Worm (Caenorhabditis elegans) whole organism, young adult: Measurements from ENCODE around the gene seld-1.

Experiments used
- D2030.7 ChIP-seq: fragments of 200-800 bp; sonication (Bioruptor generic); IDR thresholded peaks from 2 replicates; pipeline ENCODE4 v1.3.6; 2022; ENCODE audit warnings: missing genetic modification reagents, missing genetic modification characterization, missing compliant biosample characterization
- F22D6.2 ChIP-seq: sonication (generic microtip); optimal IDR thresholded peaks from 2 replicates; lab custom pipeline; 2016; ENCODE audit warnings: mild to moderate bottlenecking, missing genetic modification characterization, missing compliant biosample characterization
- aptf-3 ChIP-seq: fragments of 200-800 bp; sonication (Bioruptor generic); IDR thresholded peaks from 2 replicates; pipeline ENCODE4 v1.3.6; 2022; ENCODE audit warnings: missing genetic modification characterization, missing compliant biosample characterization
- athp-1 ChIP-seq: sonication (generic microtip); optimal IDR thresholded peaks from 2 replicates; lab custom pipeline; 2017; ENCODE audit warnings: mild to moderate bottlenecking, missing genetic modification characterization, missing compliant biosample characterization
- ceh-27 ChIP-seq: fragments of 200-800 bp; sonication (Bioruptor generic); optimal IDR thresholded peaks from 2 replicates; lab custom pipeline; 2018; ENCODE audit warnings: mild to moderate bottlenecking, missing genetic modification characterization, moderate library complexity, missing compliant biosample characterization
- ceh-40 ChIP-seq: fragments of 200-800 bp; sonication (Bioruptor generic); IDR thresholded peaks from 2 replicates; pipeline ENCODE4 v1.3.6; 2022; ENCODE audit warnings: missing genetic modification characterization, missing compliant biosample characterization
- ceh-91 ChIP-seq: fragments of 200-800 bp; sonication (Bioruptor generic); IDR thresholded peaks from 2 replicates; pipeline ENCODE4 v1.3.6; 2022; ENCODE audit warnings: missing genetic modification reagents, missing genetic modification characterization, missing compliant biosample characterization
- dpl-1 ChIP-seq: fragments of 150-350 bp; optimal IDR thresholded peaks from 2 replicates; lab custom pipeline; 2014; ENCODE audit warnings: missing biosample characterization, missing genetic modification reagents, missing genetic modification characterization
- egl-18 ChIP-seq: fragments of 200-800 bp; sonication (Bioruptor generic); IDR thresholded peaks from 2 replicates; pipeline ENCODE4 v1.3.6; 2022; ENCODE audit warnings: missing genetic modification reagents, missing genetic modification characterization, missing compliant biosample characterization
- madf-8 ChIP-seq: fragments of 200-800 bp; sonication (Bioruptor generic); conservative IDR thresholded peaks from 2 replicates; pipeline ENCODE4 v1.3.6; 2022; ENCODE audit warnings: missing genetic modification reagents, missing genetic modification characterization, missing compliant biosample characterization
- nfya-1 ChIP-seq: sonication (generic microtip); optimal IDR thresholded peaks from 2 replicates; lab custom pipeline; 2017; ENCODE audit warnings: antibody characterized with exemption, missing compliant biosample characterization, missing genetic modification characterization, borderline replicate concordance; ENCODE audit not compliant: insufficient read depth
- nhr-120 ChIP-seq: fragments of 200-800 bp; sonication (Bioruptor generic); IDR thresholded peaks from 2 replicates; pipeline ENCODE4 v1.3.6; 2022; ENCODE audit warnings: missing genetic modification characterization, missing compliant biosample characterization
- pha-4 ChIP-seq: fragments of 150-350 bp; sonication (generic microtip); optimal IDR thresholded peaks from 2 replicates; lab custom pipeline; 2014; ENCODE audit warnings: missing biosample characterization, missing genetic modification reagents, missing genetic modification characterization
- unc-62 ChIP-seq: fragments of 150-350 bp; optimal IDR thresholded peaks from 2 replicates; lab custom pipeline; 2014; ENCODE audit warnings: missing biosample characterization, missing genetic modification reagents, missing genetic modification characterization

DNA sequence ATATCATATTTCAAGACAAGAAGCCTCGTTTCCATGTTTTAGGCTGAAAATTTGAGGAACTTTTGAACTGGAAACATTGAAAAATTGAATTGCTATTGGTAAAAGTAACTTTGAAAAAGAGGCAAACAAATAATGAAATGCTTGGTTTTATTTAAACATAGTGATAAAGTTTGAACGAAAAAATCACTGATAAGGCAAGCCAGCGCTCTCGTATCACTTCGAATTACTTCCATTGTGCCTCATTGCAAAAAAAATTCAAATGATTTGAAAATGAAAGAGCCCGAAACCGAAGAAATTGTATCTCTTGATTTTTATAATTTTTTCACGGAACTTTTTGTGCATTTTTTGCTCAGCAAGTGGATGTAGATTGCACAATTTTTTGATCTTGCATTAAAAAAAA lies 42.9 kb downstream of the seld-1 start, which contains the start of gene F52G2.3:
- TF ChIP-seq F22D6.2 (tag; lab: Kevin White, UChicago) (no peak), athp-1 (tag; lab: Kevin White, UChicago) (no peak), unc-62 (no peak), dpl-1 (GFP tag; lab: Kevin White, UChicago) (no peak), nhr-120 (GFP tag; lab: Robert Waterston, UW) (no peak), nfya-1 (no peak), ceh-91 (GFP tag; lab: Robert Waterston, UW) (no peak), ceh-27 (no peak), ceh-40 (GFP tag; lab: Robert Waterston, UW) (no peak), egl-18 (GFP tag; lab: Robert Waterston, UW) (no peak), pha-4 (tag; lab: Kevin White, UChicago) (no peak), D2030.7 (GFP tag; lab: Robert Waterston, UW) (no peak), madf-8 (GFP tag; lab: Robert Waterston, UW) (no peak), aptf-3 (GFP tag; lab: Robert Waterston, UW) (no peak)
